Worm (Caenorhabditis elegans) whole organism, L2 larva: ENCODE measurements around the gene F13A2.5.

Source experiments
- F13H6.1 ChIP-seq: sonication (generic microtip); optimal IDR thresholded peaks from 2 replicates; lab custom pipeline; 2016; ENCODE audit warnings: missing genetic modification characterization, missing compliant biosample characterization
- R02D3.7 ChIP-seq: fragments of 150-350 bp; optimal IDR thresholded peaks from 2 replicates; lab custom pipeline; 2014; ENCODE audit warnings: missing biosample characterization, missing genetic modification characterization
- alr-1 ChIP-seq: fragments of 150-350 bp; optimal IDR thresholded peaks from 2 replicates; lab custom pipeline; 2014; ENCODE audit warnings: missing biosample characterization, missing genetic modification characterization
- aly-2 ChIP-seq: fragments of 150-350 bp; optimal IDR thresholded peaks from 2 replicates; lab custom pipeline; 2014; ENCODE audit warnings: missing biosample characterization, missing genetic modification characterization
- ama-1 ChIP-seq: fragments of 150-350 bp; optimal IDR thresholded peaks from 2 replicates; lab custom pipeline; 2018; ENCODE audit warnings: inconsistent platforms
- blmp-1 ChIP-seq: sonication (generic microtip); optimal IDR thresholded peaks from 2 replicates; lab custom pipeline; 2017; ENCODE audit warnings: missing genetic modification characterization, mild to moderate bottlenecking, missing compliant biosample characterization, antibody characterized with exemption, moderate library complexity; ENCODE audit not compliant: insufficient read depth
- ceh-16 ChIP-seq: fragments of 150-350 bp; optimal IDR thresholded peaks from 2 replicates; lab custom pipeline; 2014; ENCODE audit warnings: missing biosample characterization, missing genetic modification characterization
- ceh-82 ChIP-seq: fragments of 150-350 bp; optimal IDR thresholded peaks from 2 replicates; lab custom pipeline; 2014; ENCODE audit warnings: missing biosample characterization, missing genetic modification characterization
- dmd-4 ChIP-seq: sonication (generic microtip); optimal IDR thresholded peaks from 2 replicates; lab custom pipeline; 2017; ENCODE audit warnings: missing biosample characterization, missing genetic modification characterization
- elt-1 ChIP-seq: fragments of 150-350 bp; optimal IDR thresholded peaks from 2 replicates; lab custom pipeline; 2014; ENCODE audit warnings: missing biosample characterization, missing genetic modification characterization
- elt-3 ChIP-seq: sonication (generic microtip); optimal IDR thresholded peaks from 2 replicates; lab custom pipeline; 2017; ENCODE audit warnings: missing biosample characterization, missing genetic modification characterization
- fos-1 ChIP-seq: fragments of 150-350 bp; optimal IDR thresholded peaks from 2 replicates; lab custom pipeline; 2014; ENCODE audit warnings: missing biosample characterization, missing genetic modification characterization
- gmeb-1 ChIP-seq: fragments of 150-350 bp; optimal IDR thresholded peaks from 2 replicates; lab custom pipeline; 2014; ENCODE audit warnings: missing biosample characterization, missing genetic modification characterization
- lin-13 ChIP-seq: fragments of 150-350 bp; optimal IDR thresholded peaks from 2 replicates; lab custom pipeline; 2014; ENCODE audit warnings: missing biosample characterization, missing genetic modification reagents, missing genetic modification characterization
- lin-39 ChIP-seq: fragments of 150-350 bp; optimal IDR thresholded peaks from 2 replicates; lab custom pipeline; 2014; ENCODE audit warnings: missing biosample characterization, missing genetic modification reagents, missing genetic modification characterization
- lsy-2 ChIP-seq, 2 experiments: fragments of 150-350 bp in 1 of 2; sonication (generic microtip) in 1 of 2; optimal IDR thresholded peaks; 2 replicates each; lab custom pipeline; 2014 to 2017; ENCODE audit warnings: missing biosample characterization in 2 of 2, missing genetic modification characterization in 2 of 2
- mab-5 ChIP-seq: fragments of 150-350 bp; optimal IDR thresholded peaks from 2 replicates; lab custom pipeline; 2014; ENCODE audit warnings: missing biosample characterization, missing genetic modification characterization
- mbf-1 ChIP-seq: sonication (generic microtip); optimal IDR thresholded peaks from 2 replicates; lab custom pipeline; 2017; ENCODE audit warnings: missing biosample characterization, missing genetic modification characterization
- mdl-1 ChIP-seq, 2 experiments: fragments of 150-350 bp in 1 of 2; sonication (generic microtip) in 1 of 2; optimal IDR thresholded peaks; 2 replicates each; lab custom pipeline; 2017; ENCODE audit warnings: missing biosample characterization in 2 of 2, missing genetic modification characterization in 2 of 2
- nhr-10 ChIP-seq: sonication (generic microtip); optimal IDR thresholded peaks from 2 replicates; lab custom pipeline; 2017; ENCODE audit warnings: missing biosample characterization, missing genetic modification characterization
- nhr-11 ChIP-seq: fragments of 150-350 bp; optimal IDR thresholded peaks from 2 replicates; lab custom pipeline; 2014; ENCODE audit warnings: missing biosample characterization, missing genetic modification characterization
- nhr-12 ChIP-seq: fragments of 150-350 bp; optimal IDR thresholded peaks from 2 replicates; lab custom pipeline; 2014; ENCODE audit warnings: missing biosample characterization, missing genetic modification characterization
- nhr-129 ChIP-seq: fragments of 150-350 bp; optimal IDR thresholded peaks from 2 replicates; lab custom pipeline; 2014; ENCODE audit warnings: missing biosample characterization, missing genetic modification characterization
- nhr-21 ChIP-seq: fragments of 150-350 bp; optimal IDR thresholded peaks from 2 replicates; lab custom pipeline; 2014; ENCODE audit warnings: missing biosample characterization, missing genetic modification characterization
- nhr-23 ChIP-seq: fragments of 150-350 bp; optimal IDR thresholded peaks from 2 replicates; lab custom pipeline; 2014; ENCODE audit warnings: missing biosample characterization, missing genetic modification reagents, missing genetic modification characterization
- nhr-237 ChIP-seq: fragments of 150-350 bp; optimal IDR thresholded peaks from 2 replicates; lab custom pipeline; 2014; ENCODE audit warnings: missing biosample characterization, missing genetic modification characterization
- nhr-25 ChIP-seq: fragments of 150-350 bp; sonication (generic microtip); optimal IDR thresholded peaks from 3 replicates; lab custom pipeline; 2014; ENCODE audit warnings: missing biosample characterization, missing genetic modification characterization
- nhr-77 ChIP-seq: fragments of 150-350 bp; optimal IDR thresholded peaks from 2 replicates; lab custom pipeline; 2014; ENCODE audit warnings: missing biosample characterization, missing genetic modification characterization
- peb-1 ChIP-seq: fragments of 150-350 bp; optimal IDR thresholded peaks from 2 replicates; lab custom pipeline; 2014; ENCODE audit warnings: missing biosample characterization, missing genetic modification characterization
- sem-4 ChIP-seq: fragments of 150-350 bp; optimal IDR thresholded peaks from 2 replicates; lab custom pipeline; 2014; ENCODE audit warnings: missing biosample characterization, missing genetic modification reagents, missing genetic modification characterization
- sma-9 ChIP-seq, 2 experiments: fragments of 150-350 bp in 1 of 2; sonication (generic microtip) in 1 of 2; optimal IDR thresholded peaks; 2 replicates each; lab custom pipeline; 2014 to 2016; ENCODE audit warnings: missing genetic modification characterization in 2 of 2, mild to moderate bottlenecking in 1 of 2, missing biosample characterization in 1 of 2, missing compliant biosample characterization in 1 of 2, missing genetic modification reagents in 1 of 2, moderate library complexity in 1 of 2
- snpc-4 ChIP-seq: fragments of 150-350 bp; optimal IDR thresholded peaks from 2 replicates; lab custom pipeline; 2014; ENCODE audit warnings: missing biosample characterization, missing genetic modification characterization
- unc-39 ChIP-seq: fragments of 150-350 bp; optimal IDR thresholded peaks from 2 replicates; lab custom pipeline; 2014; ENCODE audit warnings: missing biosample characterization, missing genetic modification characterization
- unc-55 ChIP-seq: fragments of 150-350 bp; sonication (generic microtip); optimal IDR thresholded peaks from 3 replicates; lab custom pipeline; 2014; ENCODE audit warnings: missing biosample characterization, missing genetic modification reagents, missing genetic modification characterization
- zag-1 ChIP-seq: fragments of 150-350 bp; optimal IDR thresholded peaks from 2 replicates; lab custom pipeline; 2014; ENCODE audit warnings: missing biosample characterization, missing genetic modification characterization
- ztf-1 ChIP-seq: fragments of 200-800 bp; sonication (Bioruptor generic); conservative IDR thresholded peaks from 2 replicates; pipeline ENCODE4 v1.3.6; 2022; ENCODE audit warnings: missing genetic modification characterization, missing compliant biosample characterization
- ztf-11 ChIP-seq: sonication (generic microtip); optimal IDR thresholded peaks from 2 replicates; lab custom pipeline; 2017; ENCODE audit warnings: missing biosample characterization, missing genetic modification characterization

F13A2.5 gene

DNA sequence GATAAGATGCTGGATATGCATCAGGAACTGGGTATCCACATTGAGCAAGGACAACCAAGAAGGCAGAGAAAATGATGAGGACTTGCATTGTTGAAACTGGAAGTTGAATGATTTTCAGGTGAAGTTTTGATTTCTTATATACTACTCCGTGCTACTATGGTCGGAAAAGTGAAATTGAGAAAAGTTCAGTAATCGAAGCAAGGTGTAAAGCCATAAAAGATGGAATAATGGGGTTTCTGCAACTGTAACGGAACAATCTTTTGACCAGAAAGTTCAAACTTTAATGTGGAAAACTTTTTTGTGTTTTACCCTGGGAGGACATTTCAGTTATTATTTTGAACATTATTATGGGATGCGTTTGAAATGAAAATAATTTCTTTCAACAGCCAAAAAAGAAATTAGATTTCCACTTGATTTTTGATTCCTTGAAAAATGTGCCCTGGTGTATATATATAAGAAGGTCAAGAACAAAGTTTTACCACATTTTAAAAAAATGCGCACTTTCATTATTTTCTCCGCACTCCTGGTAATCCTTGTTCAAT, 22.2 kb upstream of the F13A2.5 start, which contains the start of the genes Y47D7A.9 and Y47D7A.19:
TSS of gene Y47D7A.9 (minus strand) at position 101 of the 542 bp plus-strand sequence.
TSS of gene Y47D7A.19 (plus strand) at position 492 of the 542 bp plus-strand sequence.
- TF ChIP-seq lsy-2 (tag; optimal IDR thresholded peaks at IDR 0.05; lab: Kevin White, UChicago) (no peak), elt-1 (no peak), fos-1 (tag; lab: Kevin White, UChicago) (no peak), nhr-23 (tag; lab: Kevin White, UChicago) (no peak), nhr-12 (no peak), mdl-1 (tag; optimal IDR thresholded peaks at IDR 0.05; lab: Kevin White, UChicago) (no peak), mab-5 (no peak)

ce11 chrV:4423087-4423486, 21.3 kb upstream of the F13A2.5 start:
- TF ChIP-seq ama-1 (no peak), nhr-23 (tag; lab: Kevin White, UChicago) (no peak), elt-3 (tag; lab: Kevin White, UChicago) (no peak), unc-55 (GFP tag; lab: Kevin White, UChicago) (no peak), lin-39 (no peak), alr-1 (tag; lab: Kevin White, UChicago) (no peak), R02D3.7 (tag; lab: Kevin White, UChicago) (no peak), gmeb-1 (tag; lab: Kevin White, UChicago) (no peak), lsy-2 (tag; optimal IDR thresholded peaks at IDR 0.05; lab: Kevin White, UChicago) (no peak), sma-9 (GFP tag; optimal IDR thresholded peaks at IDR 0.05; lab: Kevin White, UChicago) (no peak), sma-9 (tag; optimal IDR thresholded peaks at IDR 0.05; lab: Kevin White, UChicago) (no peak), nhr-11 (tag; lab: Kevin White, UChicago) (no peak), nhr-25 (tag; lab: Kevin White, UChicago) (no peak), nhr-10 (tag; lab: Kevin White, UChicago) (no peak), unc-39 (tag; lab: Kevin White, UChicago) (no peak), ztf-11 (tag; lab: Kevin White, UChicago) (no peak), aly-2 (tag; lab: Kevin White, UChicago) (no peak), nhr-129 (no peak), mab-5 (no peak)
- TF ChIP-seq, all 48 proteins: peak for 0

DNA sequence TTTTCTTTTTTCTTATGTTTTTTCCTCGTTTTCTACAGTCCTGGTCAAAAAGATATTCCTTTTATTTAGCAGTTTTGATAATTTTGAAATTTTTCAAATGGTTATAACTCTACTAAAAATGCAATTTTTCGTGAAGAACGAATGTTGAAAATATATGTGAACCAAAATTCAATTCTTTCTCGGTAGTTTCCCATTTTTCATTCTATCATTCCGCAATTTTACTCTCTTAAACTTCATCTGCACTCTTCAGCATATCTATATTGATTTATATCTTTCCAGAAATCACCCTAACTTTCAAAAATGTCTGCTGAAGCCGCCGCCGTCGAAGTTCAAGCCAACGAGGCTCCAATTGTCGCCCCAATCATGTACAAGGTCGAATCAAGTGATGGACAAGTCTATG, 20.4 kb upstream of the F13A2.5 start, which contains the start of gene skr-7:
TSS of gene skr-7 (plus strand) at position 301 of the 400 bp plus-strand sequence.
- no peak for TF ChIP-seq nhr-23 (tag; lab: Kevin White, UChicago)
- no peak for TF ChIP-seq ztf-1 (GFP tag; lab: Robert Waterston, UW)
- TF ChIP-seq sem-4 (tag; lab: Kevin White, UChicago) = no peak
- TF ChIP-seq dmd-4 (tag; lab: Kevin White, UChicago) = no peak
- TF ChIP-seq ztf-11 (tag; lab: Kevin White, UChicago) = no peak
- TF ChIP-seq gmeb-1 (tag; lab: Kevin White, UChicago) = no peak
- no peak for TF ChIP-seq nhr-11 (tag; lab: Kevin White, UChicago)
- TF ChIP-seq blmp-1 (tag; lab: Kevin White, UChicago) = no peak
- TF ChIP-seq ceh-82 (tag; lab: Kevin White, UChicago) = no peak
- TF ChIP-seq unc-55 (GFP tag; lab: Kevin White, UChicago) = no peak
- TF ChIP-seq alr-1 (tag; lab: Kevin White, UChicago) = no peak
- TF ChIP-seq aly-2 (tag; lab: Kevin White, UChicago) = no peak
- TF ChIP-seq F13H6.1 = no peak
- TF ChIP-seq mbf-1 (tag; lab: Kevin White, UChicago) = no peak
- TF ChIP-seq nhr-12 = no peak
- TF ChIP-seq lin-13 (GFP tag; lab: Kevin White, UChicago) = no peak

DNA sequence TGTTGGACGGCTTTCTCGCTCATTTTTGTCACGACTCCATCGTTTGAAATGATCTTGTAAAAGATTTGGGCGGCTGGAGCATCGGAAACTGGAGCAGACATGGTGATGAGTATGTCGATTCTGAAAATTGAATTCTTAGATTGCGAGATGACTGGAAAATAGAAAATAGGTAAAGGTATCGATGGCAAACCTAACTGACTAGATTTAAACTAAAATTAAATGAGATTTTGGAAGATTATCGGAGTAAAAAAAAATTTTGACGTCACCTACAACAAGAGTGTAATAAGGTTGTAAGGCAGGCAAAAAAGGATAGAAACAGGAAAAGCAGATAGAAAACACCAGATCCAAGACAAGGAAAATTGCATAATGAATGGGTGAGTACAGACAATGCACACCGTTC, 19.7 kb upstream of the F13A2.5 start, which contains the start of gene skr-14:
TSS of gene skr-14 (minus strand) at position 101 of the 400 bp plus-strand sequence.
- TF ChIP-seq nhr-10 (tag; lab: Kevin White, UChicago) = no peak
- no peak for TF ChIP-seq sma-9 (GFP tag; optimal IDR thresholded peaks at IDR 0.05; lab: Kevin White, UChicago)
- TF ChIP-seq sma-9 (tag; optimal IDR thresholded peaks at IDR 0.05; lab: Kevin White, UChicago) = no peak
- no peak for TF ChIP-seq ama-1
- no peak for TF ChIP-seq peb-1
- TF ChIP-seq nhr-77 (tag; lab: Kevin White, UChicago) = no peak

DNA sequence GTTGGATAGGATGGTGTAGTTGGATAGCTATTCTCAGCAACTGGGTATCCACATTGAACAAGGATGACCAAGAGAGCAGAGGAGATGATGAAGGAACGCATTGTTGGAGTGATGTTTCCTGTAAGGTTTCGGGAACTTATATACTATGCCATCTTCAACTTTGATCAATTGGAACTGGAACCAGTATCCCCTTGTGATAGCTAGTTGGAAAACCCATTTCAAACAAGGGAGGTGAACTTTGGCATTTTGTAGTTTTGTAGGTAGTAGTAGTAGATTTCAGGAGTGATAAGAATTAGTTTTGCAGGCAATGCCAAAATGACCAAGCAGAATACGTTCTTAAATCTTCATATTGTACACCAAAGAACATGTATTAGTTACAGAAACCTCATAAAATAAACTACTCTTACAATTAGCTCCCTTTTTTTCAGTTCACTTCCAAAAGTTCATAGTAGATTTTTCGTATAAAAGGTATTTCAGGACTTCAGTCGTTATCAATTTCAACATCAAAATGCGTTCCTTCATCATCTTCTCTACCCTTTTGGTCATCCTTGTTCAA, 18.1 kb upstream of the F13A2.5 start, which contains the start of the genes Y47D7A.7 and Y47D7A.2:
TSS of gene Y47D7A.7 (minus strand) at position 101 of the 556 bp plus-strand sequence.
TSS of gene Y47D7A.2 (plus strand) at position 506 of the 556 bp plus-strand sequence.
- TF ChIP-seq ceh-16 (no peak), snpc-4 (tag; lab: Kevin White, UChicago) (no peak), nhr-12 (no peak), nhr-21 (no peak), gmeb-1 (tag; lab: Kevin White, UChicago) (no peak), blmp-1 (tag; lab: Kevin White, UChicago) (no peak), nhr-25 (tag; lab: Kevin White, UChicago) (no peak), nhr-237 (tag; lab: Kevin White, UChicago) (no peak), unc-39 (tag; lab: Kevin White, UChicago) (no peak), dmd-4 (tag; lab: Kevin White, UChicago) (no peak), sma-9 (GFP tag; optimal IDR thresholded peaks at IDR 0.05; lab: Kevin White, UChicago) (no peak), sma-9 (tag; optimal IDR thresholded peaks at IDR 0.05; lab: Kevin White, UChicago) (no peak), zag-1 (tag; lab: Kevin White, UChicago) (no peak)
